Worm (Caenorhabditis elegans) whole organism, early embryonic: ENCODE measurements around the gene clec-207.

ENCODE experiments used
- B0310.2 ChIP-seq: sonication (generic microtip); optimal IDR thresholded peaks from 2 replicates; lab custom pipeline; 2016; ENCODE audit warnings: mild to moderate bottlenecking, missing genetic modification characterization, missing compliant biosample characterization
- aly-1 ChIP-seq: sonication (generic microtip); optimal IDR thresholded peaks from 2 replicates; lab custom pipeline; 2016; ENCODE audit warnings: missing genetic modification characterization, missing compliant biosample characterization
- ama-1 ChIP-seq: fragments of 150-350 bp; optimal IDR thresholded peaks from 2 replicates; lab custom pipeline; 2014
- ets-7 ChIP-seq: sonication (generic microtip); optimal IDR thresholded peaks from 2 replicates; lab custom pipeline; 2016; ENCODE audit warnings: missing genotype, missing genetic modification characterization, missing compliant biosample characterization
- flt-1 ChIP-seq: fragments of 200-800 bp; sonication (Bioruptor generic); IDR thresholded peaks from 2 replicates; pipeline ENCODE4 v1.3.6; 2022; ENCODE audit warnings: missing genetic modification characterization, missing compliant biosample characterization
- hmbx-1 ChIP-seq: sonication (generic microtip); optimal IDR thresholded peaks from 2 replicates; lab custom pipeline; 2016; ENCODE audit warnings: mild to moderate bottlenecking, missing genetic modification characterization, missing compliant biosample characterization
- hmg-4 ChIP-seq: fragments of 200-800 bp; sonication (Bioruptor generic); optimal IDR thresholded peaks from 2 replicates; lab custom pipeline; 2018; ENCODE audit warnings: mild to moderate bottlenecking, missing genetic modification characterization, missing compliant biosample characterization
- hnd-1 ChIP-seq: sonication (generic microtip); optimal IDR thresholded peaks from 2 replicates; lab custom pipeline; 2016; ENCODE audit warnings: missing genetic modification characterization, missing compliant biosample characterization
- sea-1 ChIP-seq: fragments of 200-800 bp; sonication (Bioruptor generic); conservative IDR thresholded peaks from 2 replicates; pipeline ENCODE4 v1.3.6; 2022; ENCODE audit warnings: missing genetic modification characterization, missing compliant biosample characterization
- tbx-37 ChIP-seq: fragments of 200-800 bp; sonication (Bioruptor generic); conservative IDR thresholded peaks from 2 replicates; pipeline ENCODE4 v1.3.6; 2022; ENCODE audit warnings: missing genetic modification reagents, missing genetic modification characterization, missing compliant biosample characterization
- tra-4 ChIP-seq: sonication (generic microtip); optimal IDR thresholded peaks from 2 replicates; lab custom pipeline; 2017; ENCODE audit warnings: missing genetic modification characterization, missing compliant biosample characterization

- TF ChIP-seq B0310.2 (no peak), flt-1 (GFP tag; lab: Robert Waterston, UW) (no peak), aly-1 (no peak), ama-1 (no peak), ets-7 (tag; lab: Kevin White, UChicago) (no peak), sea-1 (GFP tag; lab: Robert Waterston, UW) (no peak), hnd-1 (tag; lab: Kevin White, UChicago) (no peak), hmg-4 (GFP tag; lab: Kevin White, UChicago) (no peak), tbx-37 (GFP tag; lab: Robert Waterston, UW) (no peak), hmbx-1 (tag; lab: Kevin White, UChicago) (no peak), tra-4 (tag; lab: Kevin White, UChicago) (no peak)
These were observed 23.7 kb downstream of the clec-207 start, which contains the start of gene F22F7.11 for ce11 chrV:2119529-2119928.
